Worm (Caenorhabditis elegans) whole organism, L3 larva: ENCODE results near the gene F18E9.7.

Source experiments
- R02D3.7 ChIP-seq: fragments of 150-350 bp; optimal IDR thresholded peaks from 2 replicates; lab custom pipeline; 2014; ENCODE audit warnings: missing biosample characterization, missing genetic modification characterization
- ZK546.5 ChIP-seq: sonication (generic microtip); optimal IDR thresholded peaks from 2 replicates; lab custom pipeline; 2017; ENCODE audit warnings: missing biosample characterization, missing genetic modification characterization
- ama-1 ChIP-seq: fragments of 150-350 bp; optimal IDR thresholded peaks from 2 replicates; lab custom pipeline; 2018
- ceh-16 ChIP-seq: sonication (generic microtip); optimal IDR thresholded peaks from 2 replicates; lab custom pipeline; 2017; ENCODE audit warnings: missing biosample characterization, missing genetic modification characterization
- daf-12 ChIP-seq: fragments of 150-350 bp; optimal IDR thresholded peaks from 2 replicates; lab custom pipeline; 2014; ENCODE audit warnings: missing biosample characterization, missing genetic modification reagents, missing genetic modification characterization
- egl-27 ChIP-seq: sonication (generic microtip); optimal IDR thresholded peaks from 4 replicates; lab custom pipeline; 2017; ENCODE audit warnings: missing biosample characterization, missing genetic modification reagents, missing genetic modification characterization
- elt-1 ChIP-seq: fragments of 150-350 bp; optimal IDR thresholded peaks from 2 replicates; lab custom pipeline; 2014; ENCODE audit warnings: missing biosample characterization, missing genetic modification characterization
- elt-2 ChIP-seq: sonication (generic microtip); optimal IDR thresholded peaks from 2 replicates; lab custom pipeline; 2016; ENCODE audit warnings: missing genetic modification reagents, mild to moderate bottlenecking, missing genetic modification characterization, missing compliant biosample characterization
- elt-3 ChIP-seq, 3 experiments: fragments of 150-350 bp in 1 of 3; sonication (generic microtip) in 2 of 3; optimal IDR thresholded peaks; 2 replicates in 2 of 3; 4 replicates in 1 of 3; lab custom pipeline; 2014 to 2017; ENCODE audit warnings: missing biosample characterization in 3 of 3, missing genetic modification characterization in 3 of 3
- fkh-10 ChIP-seq: sonication (generic microtip); optimal IDR thresholded peaks from 2 replicates; lab custom pipeline; 2017; ENCODE audit warnings: missing biosample characterization, missing genetic modification reagents, missing genetic modification characterization
- hmg-11 ChIP-seq: sonication (generic microtip); optimal IDR thresholded peaks from 2 replicates; lab custom pipeline; 2016; ENCODE audit warnings: missing genetic modification characterization, missing compliant biosample characterization
- jun-1 ChIP-seq: fragments of 150-350 bp; optimal IDR thresholded peaks from 2 replicates; lab custom pipeline; 2014; ENCODE audit warnings: missing biosample characterization, missing genetic modification reagents, missing genetic modification characterization
- lin-39 ChIP-seq: fragments of 150-350 bp; optimal IDR thresholded peaks from 2 replicates; lab custom pipeline; 2018; ENCODE audit warnings: missing biosample characterization, missing genetic modification reagents, missing genetic modification characterization
- mdl-1 ChIP-seq: fragments of 150-350 bp; optimal IDR thresholded peaks from 2 replicates; lab custom pipeline; 2014; ENCODE audit warnings: missing biosample characterization, missing genetic modification characterization
- mml-1 ChIP-seq: fragments of 150-350 bp; sonication (generic microtip); optimal IDR thresholded peaks from 3 replicates; lab custom pipeline; 2014; ENCODE audit warnings: missing biosample characterization, missing genetic modification characterization
- nfya-1 ChIP-seq: sonication (generic microtip); optimal IDR thresholded peaks from 2 replicates; lab custom pipeline; 2017; ENCODE audit warnings: missing genetic modification characterization, mild to moderate bottlenecking, missing compliant biosample characterization, antibody characterized with exemption, moderate library complexity; ENCODE audit not compliant: insufficient read depth
- nhr-12 ChIP-seq: fragments of 150-350 bp; optimal IDR thresholded peaks from 2 replicates; lab custom pipeline; 2014; ENCODE audit warnings: missing biosample characterization, missing genetic modification characterization
- nhr-23 ChIP-seq: fragments of 150-350 bp; optimal IDR thresholded peaks from 2 replicates; lab custom pipeline; 2014; ENCODE audit warnings: missing biosample characterization, missing genetic modification reagents, missing genetic modification characterization
- nhr-43 ChIP-seq: sonication (generic microtip); optimal IDR thresholded peaks from 2 replicates; lab custom pipeline; 2016; ENCODE audit warnings: mild to moderate bottlenecking, missing genetic modification characterization, missing compliant biosample characterization; ENCODE audit not compliant: poor library complexity, severe bottlenecking
- nhr-67 ChIP-seq: fragments of 150-350 bp; optimal IDR thresholded peaks from 2 replicates; lab custom pipeline; 2014; ENCODE audit warnings: missing biosample characterization, missing genetic modification characterization
- nhr-76 ChIP-seq: fragments of 150-350 bp; sonication (generic microtip); optimal IDR thresholded peaks from 5 replicates; lab custom pipeline; 2014; ENCODE audit warnings: missing biosample characterization, missing genetic modification characterization
- pha-4 ChIP-seq: fragments of 150-350 bp; optimal IDR thresholded peaks from 2 replicates; lab custom pipeline; 2014; ENCODE audit warnings: missing biosample characterization, missing genetic modification reagents, missing genetic modification characterization
- pqm-1 ChIP-seq: fragments of 150-350 bp; optimal IDR thresholded peaks from 2 replicates; lab custom pipeline; 2017; ENCODE audit warnings: missing biosample characterization, missing genetic modification characterization, inconsistent platforms
- sea-2 ChIP-seq: fragments of 150-350 bp; sonication (generic microtip); optimal IDR thresholded peaks from 4 replicates; lab custom pipeline; 2014; ENCODE audit warnings: missing biosample characterization, missing genetic modification reagents, missing genetic modification characterization
- snpc-4 ChIP-seq: fragments of 150-350 bp; optimal IDR thresholded peaks from 2 replicates; lab custom pipeline; 2014; ENCODE audit warnings: missing biosample characterization, missing genetic modification characterization
- tbx-2 ChIP-seq: sonication (generic microtip); optimal IDR thresholded peaks from 2 replicates; lab custom pipeline; 2016; ENCODE audit warnings: mild to moderate bottlenecking, missing genetic modification characterization, missing compliant biosample characterization
- unc-39 ChIP-seq: sonication (generic microtip); optimal IDR thresholded peaks from 4 replicates; lab custom pipeline; 2017; ENCODE audit warnings: missing biosample characterization, missing genetic modification characterization
- unc-62 ChIP-seq: fragments of 150-350 bp; sonication (generic microtip); optimal IDR thresholded peaks from 4 replicates; lab custom pipeline; 2014; ENCODE audit warnings: missing biosample characterization, missing genetic modification reagents, missing genetic modification characterization
- zag-1 ChIP-seq: fragments of 150-350 bp; optimal IDR thresholded peaks from 2 replicates; lab custom pipeline; 2014; ENCODE audit warnings: missing biosample characterization, missing genetic modification characterization
- ztf-4 ChIP-seq: fragments of 150-350 bp; optimal IDR thresholded peaks from 2 replicates; lab custom pipeline; 2014; ENCODE audit warnings: missing biosample characterization, missing genetic modification characterization

F18E9.7 gene

ce11 chrX:8567823-8568314 lies 29.7 kb downstream of the F18E9.7 start:
- peak; percentile 38 for TF ChIP-seq elt-2 (tag; lab: Kevin White, UChicago)
- TF ChIP-seq egl-27, result no peak

- TF ChIP-seq fkh-10 (GFP tag; lab: Kevin White, UChicago) (no peak), elt-2 (tag; lab: Kevin White, UChicago) (peak; percentile 96), ZK546.5 (tag; lab: Kevin White, UChicago) (no peak), unc-62 (peak; percentile 18), elt-3 (tag; optimal IDR thresholded peaks at IDR 0.05; lab: Kevin White, UChicago) (peak in 1 of 3 experiments; percentile 6)
These were observed 30.4 kb downstream of the F18E9.7 start for ce11 chrX:8567166-8567565.

- no peak for TF ChIP-seq ceh-16 (tag; lab: Kevin White, UChicago)
These were observed 31.0 kb downstream of the F18E9.7 start for ce11 chrX:8566521-8567032.

- peak; percentile 84 for TF ChIP-seq nfya-1 (tag; lab: Kevin White, UChicago)
- no peak for TF ChIP-seq elt-2 (tag; lab: Kevin White, UChicago)
- TF ChIP-seq pha-4 (tag; lab: Kevin White, UChicago), result no peak
- no peak for TF ChIP-seq ceh-16 (tag; lab: Kevin White, UChicago)
- TF ChIP-seq zag-1 (tag; lab: Kevin White, UChicago), result no peak
- peak; percentile 67 for TF ChIP-seq lin-39 (tag; lab: Kevin White, UChicago)
- no peak for TF ChIP-seq nhr-43 (tag; lab: Kevin White, UChicago)
- TF ChIP-seq unc-39, result no peak
- TF ChIP-seq hmg-11 (tag; lab: Kevin White, UChicago), result peak; percentile 44
- TF ChIP-seq nhr-23 (tag; lab: Kevin White, UChicago), result peak; percentile 2
- peak; percentile 4 for TF ChIP-seq sea-2 (GFP tag; lab: Kevin White, UChicago)
- no peak for TF ChIP-seq nhr-76
- TF ChIP-seq ZK546.5 (tag; lab: Kevin White, UChicago), result no peak
These were observed 31.6 kb downstream of the F18E9.7 start for ce11 chrX:8565810-8566416.

DNA sequence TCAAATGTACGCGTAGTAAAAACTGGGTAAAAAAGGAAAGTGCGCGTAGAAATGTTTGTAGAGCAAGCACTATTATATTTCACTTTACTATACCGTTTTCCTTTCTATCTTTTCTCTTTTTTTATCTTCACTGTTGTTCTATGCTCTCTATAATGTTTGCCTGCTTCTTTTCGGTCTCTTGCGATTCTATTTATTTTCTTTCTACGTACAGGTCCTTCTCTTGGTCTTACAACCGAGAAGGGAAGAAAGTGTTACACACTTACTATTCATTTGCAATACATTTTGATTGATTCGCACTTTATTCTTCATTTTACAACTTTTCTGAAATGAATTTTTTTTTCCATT lies 33.1 kb downstream of the F18E9.7 start:
- no peak for TF ChIP-seq jun-1
- TF ChIP-seq sea-2 (GFP tag; lab: Kevin White, UChicago), result no peak
- TF ChIP-seq pqm-1 (tag; lab: Kevin White, UChicago), result no peak
- TF ChIP-seq elt-1 (tag; lab: Kevin White, UChicago), result no peak
- no peak for TF ChIP-seq daf-12 (tag; lab: Kevin White, UChicago)
- TF ChIP-seq elt-2 (tag; lab: Kevin White, UChicago), result peak; percentile 23
- peak; percentile 89 for TF ChIP-seq pha-4 (tag; lab: Kevin White, UChicago)

ce11 chrX:8563663-8564450 lies 33.7 kb downstream of the F18E9.7 start:
- TF ChIP-seq elt-1 (tag; lab: Kevin White, UChicago), result peak; percentile 62
- TF ChIP-seq elt-2 (tag; lab: Kevin White, UChicago), result peak; percentile 49
- TF ChIP-seq nhr-43 (tag; lab: Kevin White, UChicago), result peak; percentile 4
- TF ChIP-seq hmg-11 (tag; lab: Kevin White, UChicago), result no peak
- TF ChIP-seq ztf-4 (tag; lab: Kevin White, UChicago), result no peak
- peak; percentile 49 for TF ChIP-seq jun-1
- TF ChIP-seq pqm-1 (tag; lab: Kevin White, UChicago), result peak; percentile 60
- TF ChIP-seq elt-3 (tag; optimal IDR thresholded peaks at IDR 0.05; lab: Kevin White, UChicago), result peak in 1 of 3 experiments; percentile 66

DNA sequence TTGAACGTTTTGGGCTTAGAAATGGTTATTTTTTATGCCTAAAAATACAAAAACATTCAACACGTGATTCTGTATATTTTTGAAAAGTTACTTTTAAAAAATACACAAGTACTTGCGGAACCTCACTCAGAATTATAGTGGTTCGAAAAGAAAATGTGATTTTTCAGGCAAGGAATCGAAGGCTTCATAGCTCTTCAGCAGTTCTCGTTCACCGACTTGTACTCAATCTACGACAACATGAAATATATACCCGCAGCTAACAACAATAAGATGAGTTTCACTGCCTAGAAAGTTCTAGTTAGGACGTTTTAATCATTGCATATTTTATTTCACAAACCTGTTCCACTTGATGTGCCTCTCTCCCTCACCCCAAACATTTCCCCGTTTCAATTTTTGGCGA lies 35.0 kb downstream of the F18E9.7 start:
- TF ChIP-seq ceh-16 (tag; lab: Kevin White, UChicago) (no peak), snpc-4 (tag; lab: Kevin White, UChicago) (no peak), nhr-67 (tag; lab: Kevin White, UChicago) (no peak), pqm-1 (tag; lab: Kevin White, UChicago) (no peak), jun-1 (no peak), ztf-4 (tag; lab: Kevin White, UChicago) (no peak), elt-3 (tag; optimal IDR thresholded peaks at IDR 0.05; lab: Kevin White, UChicago) (no peak), mdl-1 (tag; lab: Kevin White, UChicago) (no peak), R02D3.7 (no peak), ama-1 (lab: Kevin White, UChicago) (no peak), nhr-12 (tag; lab: Kevin White, UChicago) (no peak), tbx-2 (tag; lab: Kevin White, UChicago) (no peak), mml-1 (tag; lab: Kevin White, UChicago) (no peak)
